Worm (Caenorhabditis elegans): ENCODE measurements around the gene R03H10.4.

DNA sequence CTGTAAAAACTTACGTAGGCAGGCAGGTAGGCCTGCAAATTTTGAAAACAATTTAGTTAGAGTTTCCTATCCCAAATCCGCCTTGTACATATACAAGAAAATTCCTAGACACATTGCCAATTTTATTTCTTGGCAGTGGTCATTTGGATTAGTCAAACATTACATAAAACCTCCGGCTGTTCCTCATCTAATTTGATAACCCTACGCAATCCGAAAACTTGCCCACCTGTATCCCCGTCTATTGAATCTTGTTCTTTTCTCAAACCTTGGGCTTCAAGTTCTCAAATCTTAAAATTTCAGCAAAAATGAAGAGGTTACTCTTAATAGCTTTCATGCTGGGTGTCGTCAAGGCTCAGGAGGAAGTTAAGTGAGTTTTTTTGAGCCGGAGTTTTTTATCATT lies 22.3 kb downstream of the R03H10.4 start, which contains the start of gene F56D3.1:
- TF ChIP-seq egl-27 (tag; optimal IDR thresholded peaks at IDR 0.05) = no peak
- no peak for TF ChIP-seq ama-1 (optimal IDR thresholded peaks at IDR 0.05)
- no peak for TF ChIP-seq unc-62 (GFP tag; optimal IDR thresholded peaks at IDR 0.05)
- TF ChIP-seq jun-1 (tag; optimal IDR thresholded peaks at IDR 0.05) = no peak
- no peak for TF ChIP-seq nhr-28 (tag; optimal IDR thresholded peaks at IDR 0.05)
- no peak for TF ChIP-seq mdl-1 (tag; optimal IDR thresholded peaks at IDR 0.05)
- TF ChIP-seq ceh-82 (tag; optimal IDR thresholded peaks at IDR 0.05) = no peak
- no peak for TF ChIP-seq mep-1 (tag; optimal IDR thresholded peaks at IDR 0.05)
- TF ChIP-seq hlh-17 (GFP tag; optimal IDR thresholded peaks at IDR 0.05; ENCODE audit: borderline replicate concordance) = no peak

All from whole organism, L1 larva.